Fruit fly (Drosophila melanogaster) whole organism, embryonic: ENCODE results near the gene Ugt49B2.

Source experiments
- BEAF-32 ChIP-seq: fragments of 200-800 bp; sonication (Bioruptor generic); optimal IDR thresholded peaks from 3 replicates; lab custom pipeline; 2017; ENCODE audit warnings: missing biosample characterization, missing genetic modification characterization, mild to moderate bottlenecking, moderate library complexity, missing genetic modification reagents
- CG11504 ChIP-seq: fragments of 200-800 bp; sonication (Bioruptor generic); optimal IDR thresholded peaks from 3 replicates; lab custom pipeline; 2019; ENCODE audit warnings: missing biosample characterization, mild to moderate bottlenecking, missing genetic modification characterization, moderate library complexity
- CG11696 ChIP-seq: fragments of 200-800 bp; sonication (Bioruptor generic); IDR thresholded peaks from 2 replicates; pipeline ENCODE4 v1.3.6; 2022; ENCODE audit warnings: missing biosample characterization, missing genetic modification characterization
- CG15479 ChIP-seq: fragments of 200-800 bp; sonication (Bioruptor generic); optimal IDR thresholded peaks from 3 replicates; lab custom pipeline; 2019; ENCODE audit warnings: missing biosample characterization, mild to moderate bottlenecking, missing genetic modification characterization, moderate library complexity
- CG18476 ChIP-seq: fragments of 200-800 bp; sonication (Bioruptor generic); optimal IDR thresholded peaks from 2 replicates; lab custom pipeline; 2016; ENCODE audit warnings: missing biosample characterization, mild to moderate bottlenecking, missing genetic modification characterization
- CG18599 ChIP-seq: fragments of 200-800 bp; sonication (Bioruptor generic); optimal IDR thresholded peaks from 3 replicates; lab custom pipeline; 2017; ENCODE audit warnings: missing biosample characterization, missing genetic modification characterization, mild to moderate bottlenecking, moderate library complexity, missing genetic modification reagents
- CG3065 ChIP-seq: fragments of 200-800 bp; sonication (Bioruptor generic); optimal IDR thresholded peaks from 2 replicates; lab custom pipeline; 2016; ENCODE audit warnings: missing biosample characterization, missing genetic modification characterization
- CG31365 ChIP-seq: fragments of 200-800 bp; sonication (Bioruptor generic); optimal IDR thresholded peaks from 2 replicates; lab custom pipeline; 2018; ENCODE audit warnings: missing biosample characterization, mild to moderate bottlenecking, missing genetic modification characterization
- CG3726 ChIP-seq: fragments of 200-800 bp; sonication (Bioruptor generic); IDR thresholded peaks from 3 replicates; pipeline ENCODE4, ENCODE4 v1.3.6; 2022; ENCODE audit warnings: missing biosample characterization, missing genetic modification characterization
- CG3995 ChIP-seq: fragments of 200-800 bp; sonication (Bioruptor generic); optimal IDR thresholded peaks from 3 replicates; lab custom pipeline; 2016; ENCODE audit warnings: missing biosample characterization, missing genetic modification characterization
- CG9727 ChIP-seq: fragments of 200-800 bp; sonication (Bioruptor generic); optimal IDR thresholded peaks from 3 replicates; lab custom pipeline; 2017; ENCODE audit warnings: missing biosample characterization, mild to moderate bottlenecking, missing genetic modification characterization
- CG9932 ChIP-seq: fragments of 200-800 bp; sonication (Bioruptor generic); IDR thresholded peaks from 2 replicates; pipeline ENCODE4 v1.3.6; 2022; ENCODE audit warnings: missing biosample characterization, missing genetic modification characterization
- CTCF ChIP-seq: fragments of 200-800 bp; sonication (Bioruptor generic); optimal IDR thresholded peaks from 2 replicates; lab custom pipeline; 2017; ENCODE audit warnings: missing biosample characterization, mild to moderate bottlenecking, missing genetic modification characterization, moderate library complexity
- Chrac-16 ChIP-seq: fragments of 200-800 bp; sonication (Bioruptor generic); optimal IDR thresholded peaks from 3 replicates; lab custom pipeline; 2016; ENCODE audit warnings: missing biosample characterization, missing genetic modification characterization
- CrebB ChIP-seq: fragments of 200-800 bp; sonication (Bioruptor generic); optimal IDR thresholded peaks from 3 replicates; lab custom pipeline; 2018; ENCODE audit warnings: missing biosample characterization, mild to moderate bottlenecking, missing genetic modification characterization
- Dfd ChIP-seq, 2 experiments: fragments of >200 bp; optimal IDR thresholded peaks; 2 replicates each; lab custom pipeline; 2017; ENCODE audit warnings: missing biosample characterization in 2 of 2, missing genetic modification characterization in 2 of 2
- Dll ChIP-seq: fragments of 200-800 bp; sonication (Bioruptor generic); IDR thresholded peaks from 4 replicates; pipeline ENCODE4 v1.3.6; 2022; ENCODE audit warnings: missing biosample characterization, missing genetic modification characterization; ENCODE audit not compliant: partially characterized antibody
- Dp ChIP-seq: fragments of 200-800 bp; sonication (Bioruptor generic); optimal IDR thresholded peaks from 2 replicates; lab custom pipeline; 2018; ENCODE audit warnings: missing biosample characterization, mild to moderate bottlenecking, missing genetic modification characterization, moderate library complexity
- HHEX ChIP-seq: fragments of 200-800 bp; sonication (Bioruptor generic); optimal IDR thresholded peaks from 3 replicates; lab custom pipeline; 2017; ENCODE audit warnings: missing biosample characterization, mild to moderate bottlenecking, missing genetic modification characterization, missing genetic modification reagents
- Lim3 ChIP-seq: fragments of 200-800 bp; sonication (Bioruptor generic); IDR thresholded peaks from 2 replicates; pipeline ENCODE4 v1.3.6; 2022; ENCODE audit warnings: missing biosample characterization, missing genetic modification characterization
- NC2β ChIP-seq: fragments of 200-800 bp; sonication (Bioruptor generic); optimal IDR thresholded peaks from 2 replicates; lab custom pipeline; 2016; ENCODE audit warnings: missing biosample characterization, missing genetic modification characterization
- Nf-YB ChIP-seq: fragments of 200-800 bp; sonication (Bioruptor generic); optimal IDR thresholded peaks from 3 replicates; lab custom pipeline; 2019; ENCODE audit warnings: missing biosample characterization, mild to moderate bottlenecking, missing genetic modification characterization, moderate library complexity
- Ptx1 ChIP-seq: fragments of 200-800 bp; sonication (Bioruptor generic); IDR thresholded peaks from 2 replicates; pipeline ENCODE4 v1.3.6; 2022; ENCODE audit warnings: missing biosample characterization, missing genetic modification characterization
- Scr ChIP-seq: fragments of 200-800 bp; sonication (Bioruptor generic); IDR thresholded peaks from 2 replicates; pipeline ENCODE4 v1.3.6; 2022; ENCODE audit warnings: missing biosample characterization, missing genetic modification characterization; ENCODE audit not compliant: partially characterized antibody
- Sin3A ChIP-seq: fragments of >200 bp; optimal IDR thresholded peaks from 2 replicates; lab custom pipeline; 2018
- Stat92E ChIP-seq, 3 experiments: fragments of >200 bp in 2 of 3; fragments of 200-800 bp in 1 of 3; sonication (Bioruptor generic) in 1 of 3; optimal IDR thresholded peaks; 2 replicates each; lab custom pipeline; 2017 to 2019; ENCODE audit warnings: missing biosample characterization in 3 of 3, missing genetic modification characterization in 3 of 3, mild to moderate bottlenecking in 1 of 3, moderate library complexity in 1 of 3
- TFAM ChIP-seq: fragments of 200-800 bp; sonication (Bioruptor generic); optimal IDR thresholded peaks from 2 replicates; lab custom pipeline; 2017; ENCODE audit warnings: missing biosample characterization, missing genetic modification characterization, inconsistent platforms
- amos ChIP-seq: fragments of 200-800 bp; sonication (Bioruptor generic); IDR thresholded peaks from 2 replicates; pipeline ENCODE4 v1.3.6; 2022; ENCODE audit warnings: missing biosample characterization, missing genetic modification characterization; ENCODE audit not compliant: partially characterized antibody
- ase ChIP-seq: fragments of 200-800 bp; sonication (Bioruptor generic); IDR thresholded peaks from 3 replicates; pipeline ENCODE4 v1.3.6; 2022; ENCODE audit warnings: missing biosample characterization, missing genetic modification characterization
- bcd ChIP-seq: fragments of 200-800 bp; sonication (Bioruptor generic); optimal IDR thresholded peaks from 2 replicates; lab custom pipeline; 2017; ENCODE audit warnings: missing biosample characterization, mild to moderate bottlenecking, missing genetic modification characterization
- bsh ChIP-seq, 2 experiments: fragments of 200-800 bp; sonication (Bioruptor generic); optimal IDR thresholded peaks; 2 replicates each; lab custom pipeline; 2017 to 2018; ENCODE audit warnings: mild to moderate bottlenecking in 2 of 2, missing biosample characterization in 2 of 2, missing genetic modification characterization in 2 of 2, moderate library complexity in 1 of 2
- cg ChIP-seq: fragments of 200-800 bp; sonication (Bioruptor generic); optimal IDR thresholded peaks from 3 replicates; lab custom pipeline; 2019; ENCODE audit warnings: missing biosample characterization, mild to moderate bottlenecking, missing genetic modification characterization, moderate library complexity
- chm ChIP-seq: fragments of 200-800 bp; sonication (Bioruptor generic); IDR thresholded peaks from 2 replicates; pipeline ENCODE4 v1.3.6; 2022; ENCODE audit warnings: missing biosample characterization, missing genetic modification characterization
- cwo ChIP-seq: fragments of 200-800 bp; sonication (Bioruptor generic); optimal IDR thresholded peaks from 3 replicates; lab custom pipeline; 2017; ENCODE audit warnings: missing biosample characterization, missing genetic modification characterization, mild to moderate bottlenecking, moderate library complexity, missing genetic modification reagents
- da ChIP-seq: fragments of 200-800 bp; sonication (Bioruptor generic); optimal IDR thresholded peaks from 2 replicates; lab custom pipeline; 2016; ENCODE audit warnings: missing biosample characterization, missing genetic modification characterization
- eve ChIP-seq, 2 experiments: fragments of >200 bp; optimal IDR thresholded peaks; 2 replicates each; lab custom pipeline; 2017; ENCODE audit warnings: missing biosample characterization in 2 of 2, missing genetic modification characterization in 2 of 2
- fd102C ChIP-seq: fragments of 200-800 bp; sonication (Bioruptor generic); optimal IDR thresholded peaks from 2 replicates; lab custom pipeline; 2018; ENCODE audit warnings: missing biosample characterization, mild to moderate bottlenecking, missing genetic modification characterization, moderate library complexity
- gcm ChIP-seq: fragments of 200-800 bp; sonication (Bioruptor generic); optimal IDR thresholded peaks from 2 replicates; lab custom pipeline; 2019; ENCODE audit warnings: missing biosample characterization, mild to moderate bottlenecking, missing genetic modification characterization, moderate library complexity
- gcm2 ChIP-seq: fragments of 200-800 bp; sonication (Bioruptor generic); optimal IDR thresholded peaks from 2 replicates; lab custom pipeline; 2016; ENCODE audit warnings: missing biosample characterization, missing genetic modification characterization
- gfzf ChIP-seq: fragments of 200-800 bp; sonication (Bioruptor generic); optimal IDR thresholded peaks from 2 replicates; lab custom pipeline; 2016; ENCODE audit warnings: missing biosample characterization, mild to moderate bottlenecking, missing genetic modification characterization, moderate library complexity
- gro ChIP-seq: fragments of 200-800 bp; sonication (Bioruptor generic); optimal IDR thresholded peaks from 2 replicates; lab custom pipeline; 2016; ENCODE audit warnings: missing biosample characterization, missing genetic modification characterization
- lov ChIP-seq, 2 experiments: fragments of 200-800 bp in 1 of 2; fragments of >200 bp in 1 of 2; sonication (Bioruptor generic) in 1 of 2; IDR thresholded peaks in 1 of 2; optimal IDR thresholded peaks in 1 of 2; 2 replicates in 1 of 2; 3 replicates in 1 of 2; pipeline versions ENCODE4 v1.3.6 to Lab custom; 2017 to 2022; ENCODE audit warnings: missing biosample characterization in 1 of 2, missing genetic modification characterization in 1 of 2
- mirr ChIP-seq: fragments of 200-800 bp; sonication (Bioruptor generic); optimal IDR thresholded peaks from 3 replicates; lab custom pipeline; 2018; ENCODE audit warnings: missing biosample characterization, mild to moderate bottlenecking, missing genetic modification characterization
- nom ChIP-seq: fragments of 200-800 bp; sonication (Bioruptor generic); optimal IDR thresholded peaks from 2 replicates; lab custom pipeline; 2017; ENCODE audit warnings: missing biosample characterization, missing genetic modification characterization, mild to moderate bottlenecking, moderate library complexity, missing genetic modification reagents
- pros ChIP-seq: fragments of 200-800 bp; sonication (Bioruptor generic); optimal IDR thresholded peaks from 3 replicates; lab custom pipeline; 2019; ENCODE audit warnings: missing biosample characterization, mild to moderate bottlenecking, missing genetic modification characterization, moderate library complexity
- salm ChIP-seq: fragments of 200-800 bp; sonication (Bioruptor generic); optimal IDR thresholded peaks from 2 replicates; lab custom pipeline; 2018; ENCODE audit warnings: missing biosample characterization, mild to moderate bottlenecking, missing genetic modification characterization
- sd ChIP-seq: fragments of 200-800 bp; sonication (Bioruptor generic); optimal IDR thresholded peaks from 3 replicates; lab custom pipeline; 2018; ENCODE audit warnings: missing biosample characterization, mild to moderate bottlenecking, missing genetic modification characterization, moderate library complexity
- sens-2 ChIP-seq: fragments of 200-800 bp; sonication (Bioruptor generic); IDR thresholded peaks from 2 replicates; pipeline ENCODE4 v1.3.6; 2022; ENCODE audit warnings: missing biosample characterization, missing genetic modification characterization
- stwl ChIP-seq: fragments of 200-800 bp; sonication (Bioruptor generic); optimal IDR thresholded peaks from 3 replicates; lab custom pipeline; 2018; ENCODE audit warnings: missing biosample characterization, mild to moderate bottlenecking, missing genetic modification characterization, moderate library complexity
- tx ChIP-seq: fragments of 200-800 bp; sonication (Bioruptor generic); optimal IDR thresholded peaks from 2 replicates; lab custom pipeline; 2016; ENCODE audit warnings: missing biosample characterization, missing genetic modification characterization
- wek ChIP-seq: fragments of 200-800 bp; sonication (Bioruptor generic); optimal IDR thresholded peaks from 3 replicates; lab custom pipeline; 2018; ENCODE audit warnings: missing biosample characterization, mild to moderate bottlenecking, missing genetic modification characterization, moderate library complexity

Ugt49B2 gene

dm6 chr3R:21406708-21407107 is 7.2 kb upstream of the Ugt49B2 start (continued):
- no peak for TF ChIP-seq nom (GFP tag; lab: Kevin White, UChicago)
- no peak for TF ChIP-seq lov (optimal IDR thresholded peaks at IDR 0.05; lab: Kevin White, UChicago)
- no peak for TF ChIP-seq lov (GFP tag; IDR thresholded peaks at IDR 0.05; lab: Robert Waterston, UW)
- TF ChIP-seq CG18476 (GFP tag; lab: Kevin White, UChicago), result no peak
- no peak for TF ChIP-seq Lim3 (GFP tag; lab: Robert Waterston, UW)
- TF ChIP-seq BEAF-32, result peak; percentile 59
- TF ChIP-seq CG18599 (GFP tag; lab: Kevin White, UChicago), result no peak
- no peak for TF ChIP-seq da
- TF ChIP-seq Ptx1, result no peak
- peak; percentile 94 for TF ChIP-seq stwl (tag; lab: Kevin White, UChicago)
- no peak for TF ChIP-seq fd102C (GFP tag; lab: Kevin White, UChicago)
- no peak for TF ChIP-seq sd (tag; lab: Kevin White, UChicago)
- no peak for TF ChIP-seq salm (tag; lab: Kevin White, UChicago)
- TF ChIP-seq sens-2 (GFP tag; lab: Robert Waterston, UW), result no peak
- no peak for TF ChIP-seq Chrac-16 (GFP tag; lab: Kevin White, UChicago)
- TF ChIP-seq CG11504 (tag; lab: Kevin White, UChicago), result no peak
- no peak for TF ChIP-seq chm (GFP tag; lab: Robert Waterston, UW)
- TF ChIP-seq gro (GFP tag; lab: Kevin White, UChicago), result no peak
- no peak for TF ChIP-seq HHEX
- no peak for TF ChIP-seq CG11696 (GFP tag; lab: Robert Waterston, UW)
- no peak for TF ChIP-seq CG3065 (GFP tag; lab: Kevin White, UChicago)
- no peak for TF ChIP-seq CG3726 (GFP tag; lab: Robert Waterston, UW)
- TF ChIP-seq CrebB (tag; lab: Kevin White, UChicago), result no peak
- peak; percentile 36 for TF ChIP-seq CG15479
- no peak for TF ChIP-seq gcm2
- TF ChIP-seq wek (GFP tag; lab: Kevin White, UChicago), result no peak
- TF ChIP-seq Stat92E (GFP tag; optimal IDR thresholded peaks at IDR 0.05; lab: Kevin White, UChicago), result peak in 1 of 3 experiments; percentile 29
- no peak for TF ChIP-seq CG9932
- peak; percentile 71 for TF ChIP-seq amos (GFP tag; lab: Robert Waterston, UW)
- TF ChIP-seq pros, result no peak
- TF ChIP-seq mirr (GFP tag; lab: Kevin White, UChicago), result no peak
- TF ChIP-seq cg, result no peak
- no peak for TF ChIP-seq bcd (GFP tag; lab: Kevin White, UChicago)
- TF ChIP-seq Dll (GFP tag; lab: Robert Waterston, UW), result peak; percentile 69; the same call in 3 of the 4 replicates
- TF ChIP-seq gcm (GFP tag; lab: Kevin White, UChicago), result no peak
- peak; percentile 58 for TF ChIP-seq CG3995 (GFP tag; lab: Kevin White, UChicago)
- TF ChIP-seq CTCF (GFP tag; lab: Kevin White, UChicago), result peak; percentile 75
- TF ChIP-seq cwo (GFP tag; lab: Kevin White, UChicago), result no peak
- no peak for TF ChIP-seq tx (GFP tag; lab: Kevin White, UChicago)
- TF ChIP-seq CG31365, result peak; percentile 76
- no peak for TF ChIP-seq TFAM
- TF ChIP-seq ase, result no peak
- TF ChIP-seq bsh (GFP tag; optimal IDR thresholded peaks at IDR 0.05; lab: Kevin White, UChicago), result no peak
- TF ChIP-seq CG9727, result no peak
- peak; percentile 62 for TF ChIP-seq Scr
- no peak for TF ChIP-seq Dfd (GFP tag; optimal IDR thresholded peaks at IDR 0.05; lab: Kevin White, UChicago)
- no peak for TF ChIP-seq NC2β (GFP tag; lab: Kevin White, UChicago)
- TF ChIP-seq Sin3A (lab: Kevin White, UChicago), result no peak
- TF ChIP-seq gfzf, result peak; percentile 55
- TF ChIP-seq Nf-YB, result no peak
- TF ChIP-seq Dp (GFP tag; lab: Kevin White, UChicago), result peak; percentile 94
- no peak for TF ChIP-seq eve (GFP tag; optimal IDR thresholded peaks at IDR 0.05; lab: Kevin White, UChicago)
